Fruit fly (Drosophila melanogaster) whole organism, prepupa: Measurements from ENCODE around the gene CG15021.

Experiments used
- Blimp-1 ChIP-seq: fragments of 200-800 bp; sonication (Bioruptor generic); optimal IDR thresholded peaks from 3 replicates; lab custom pipeline; 2017; ENCODE audit warnings: missing biosample characterization, missing genetic modification characterization, mild to moderate bottlenecking, moderate library complexity, missing genetic modification reagents
- CG11294 ChIP-seq: fragments of 200-800 bp; sonication (Bioruptor generic); IDR thresholded peaks from 2 replicates; pipeline ENCODE4 v1.3.6; 2022; ENCODE audit warnings: missing biosample characterization, missing genetic modification characterization
- CG15336 ChIP-seq: fragments of 200-800 bp; sonication (Bioruptor generic); IDR thresholded peaks from 2 replicates; pipeline ENCODE4 v1.3.6; 2022; ENCODE audit warnings: missing biosample characterization, missing genetic modification characterization
- CG32006 ChIP-seq: fragments of 200-800 bp; sonication (Bioruptor generic); optimal IDR thresholded peaks from 3 replicates; lab custom pipeline; 2017; ENCODE audit warnings: missing biosample characterization, mild to moderate bottlenecking, missing genetic modification characterization
- CG4318 ChIP-seq: fragments of 200-800 bp; sonication (Bioruptor generic); optimal IDR thresholded peaks from 3 replicates; lab custom pipeline; 2017; ENCODE audit warnings: missing biosample characterization, mild to moderate bottlenecking, missing genetic modification characterization
- CG6276 ChIP-seq: fragments of 200-800 bp; sonication (Bioruptor generic); optimal IDR thresholded peaks from 2 replicates; lab custom pipeline; 2017; ENCODE audit warnings: missing biosample characterization, mild to moderate bottlenecking, missing genetic modification characterization
- CG6808 ChIP-seq: fragments of 200-800 bp; sonication (Bioruptor generic); optimal IDR thresholded peaks from 3 replicates; lab custom pipeline; 2017; ENCODE audit warnings: missing biosample characterization, missing genetic modification characterization, mild to moderate bottlenecking, moderate library complexity, missing genetic modification reagents
- CG6854 ChIP-seq: fragments of 200-800 bp; sonication (Bioruptor generic); optimal IDR thresholded peaks from 2 replicates; lab custom pipeline; 2017; ENCODE audit warnings: missing biosample characterization, mild to moderate bottlenecking, missing genetic modification characterization
- CG8119 ChIP-seq: fragments of 200-800 bp; sonication (Bioruptor generic); IDR thresholded peaks from 3 replicates; pipeline ENCODE4 v1.3.6; 2022; ENCODE audit warnings: missing biosample characterization, missing genetic modification characterization
- Eip78C ChIP-seq: fragments of 200-800 bp; sonication (Bioruptor generic); peaks from one replicate; lab custom pipeline; 2016; ENCODE audit warnings: missing biosample characterization, missing genetic modification characterization
- Eip93F ChIP-seq: fragments of 200-800 bp; sonication (Bioruptor generic); optimal IDR thresholded peaks from 2 replicates; lab custom pipeline; 2016; ENCODE audit warnings: missing biosample characterization, mild to moderate bottlenecking, missing genetic modification characterization
- Gug ChIP-seq: fragments of 200-800 bp; sonication (Bioruptor generic); IDR thresholded peaks from 2 replicates; pipeline ENCODE4 v1.3.6; 2022; ENCODE audit warnings: missing biosample characterization, missing genetic modification characterization
- Smox ChIP-seq: fragments of 200-800 bp; sonication (Bioruptor generic); optimal IDR thresholded peaks from 3 replicates; lab custom pipeline; 2016; ENCODE audit warnings: missing biosample characterization, missing genetic modification characterization
- cyc ChIP-seq: fragments of 200-800 bp; sonication (Bioruptor generic); optimal IDR thresholded peaks from 3 replicates; lab custom pipeline; 2016; ENCODE audit warnings: missing biosample characterization, missing genetic modification characterization
- dsx ChIP-seq: fragments of 200-800 bp; optimal IDR thresholded peaks from 3 replicates; lab custom pipeline; 2019; ENCODE audit warnings: missing biosample characterization, mild to moderate bottlenecking, missing genetic modification characterization, moderate library complexity; ENCODE audit not compliant: poor library complexity, severe bottlenecking
- eg ChIP-seq: fragments of 200-800 bp; sonication (Bioruptor generic); IDR thresholded peaks from 3 replicates; pipeline ENCODE4 v1.3.6; 2022; ENCODE audit warnings: missing biosample characterization, missing genetic modification characterization
- esn ChIP-seq: fragments of 200-800 bp; sonication (Bioruptor generic); optimal IDR thresholded peaks from 2 replicates; lab custom pipeline; 2016; ENCODE audit warnings: missing biosample characterization, mild to moderate bottlenecking, missing genetic modification characterization, moderate library complexity
- fkh ChIP-seq: fragments of 200-800 bp; sonication (Bioruptor generic); optimal IDR thresholded peaks from 3 replicates; lab custom pipeline; 2017; ENCODE audit warnings: missing biosample characterization, mild to moderate bottlenecking, missing genetic modification characterization, moderate library complexity
- net ChIP-seq: fragments of 200-800 bp; sonication (Bioruptor generic); optimal IDR thresholded peaks from 3 replicates; lab custom pipeline; 2016; ENCODE audit warnings: missing biosample characterization, missing genetic modification characterization
- salr ChIP-seq, 2 experiments: fragments of 200-800 bp; sonication (Bioruptor generic); optimal IDR thresholded peaks; 3 replicates each; lab custom pipeline; 2016 to 2018; ENCODE audit warnings: missing biosample characterization in 2 of 2, missing genetic modification characterization in 2 of 2, mild to moderate bottlenecking in 1 of 2
- spab ChIP-seq: fragments of 200-800 bp; sonication (Bioruptor generic); optimal IDR thresholded peaks from 2 replicates; lab custom pipeline; 2017; ENCODE audit warnings: missing biosample characterization, mild to moderate bottlenecking, missing genetic modification characterization, missing genetic modification reagents
- svp ChIP-seq: fragments of 200-800 bp; sonication (Bioruptor generic); peaks from one replicate; lab custom pipeline; 2016; ENCODE audit warnings: missing biosample characterization, missing genetic modification characterization
- vri ChIP-seq: fragments of 200-800 bp; sonication (Bioruptor generic); optimal IDR thresholded peaks from 3 replicates; lab custom pipeline; 2016; ENCODE audit warnings: missing biosample characterization, mild to moderate bottlenecking, missing genetic modification characterization

CG15021 gene

DNA sequence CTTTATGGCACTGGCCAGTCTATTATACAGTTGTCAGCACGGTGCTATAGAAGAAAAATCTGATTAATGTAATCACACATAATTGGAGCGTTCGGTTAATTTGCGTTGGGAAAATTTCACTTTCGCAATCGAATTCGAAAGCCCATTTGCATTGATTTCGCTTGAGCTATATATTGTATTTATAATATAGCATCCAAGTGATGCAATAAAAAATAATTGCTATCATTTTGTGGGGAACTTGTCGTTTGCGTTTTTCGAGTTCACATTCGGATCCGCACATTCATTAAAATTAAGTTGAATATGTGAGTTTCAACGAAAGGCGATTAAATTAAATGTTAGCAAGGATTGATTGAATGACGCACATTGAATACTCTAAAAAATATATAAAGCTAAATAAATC is 19.5 kb upstream of the CG15021 start:
- TF ChIP-seq dsx (GFP tag; lab: Kevin White, UChicago) (no peak), svp (GFP tag; lab: Kevin White, UChicago) (peak; percentile 67)
- TF ChIP-seq, all 60 proteins: peak for 1

- TF ChIP-seq CG6276 (GFP tag; lab: Kevin White, UChicago) = peak; percentile 26
- no peak for TF ChIP-seq CG6854
- peak; percentile 35 for TF ChIP-seq CG32006 (GFP tag; lab: Kevin White, UChicago)
- TF ChIP-seq eg (GFP tag; lab: Robert Waterston, UW) = peak; percentile 48; the same call in 1 of the 3 replicates
- peak; percentile 9 for TF ChIP-seq vri (GFP tag; lab: Kevin White, UChicago)
- TF ChIP-seq Eip78C (GFP tag; lab: Kevin White, UChicago) = peak; percentile 48
- no peak for TF ChIP-seq fkh
These were observed 19.0 kb upstream of the CG15021 start for dm6 chr3L:4417543-4417942.

- no peak for TF ChIP-seq Gug (GFP tag; lab: Robert Waterston, UW)
- TF ChIP-seq CG32006 (GFP tag; lab: Kevin White, UChicago) = peak; percentile 27
These were observed 15.2 kb upstream of the CG15021 start, which contains the start of gene CG15020 for dm6 chr3L:4421362-4421761. Gene CG15020, plus strand, starts transcription at chr3L:4421662.

DNA sequence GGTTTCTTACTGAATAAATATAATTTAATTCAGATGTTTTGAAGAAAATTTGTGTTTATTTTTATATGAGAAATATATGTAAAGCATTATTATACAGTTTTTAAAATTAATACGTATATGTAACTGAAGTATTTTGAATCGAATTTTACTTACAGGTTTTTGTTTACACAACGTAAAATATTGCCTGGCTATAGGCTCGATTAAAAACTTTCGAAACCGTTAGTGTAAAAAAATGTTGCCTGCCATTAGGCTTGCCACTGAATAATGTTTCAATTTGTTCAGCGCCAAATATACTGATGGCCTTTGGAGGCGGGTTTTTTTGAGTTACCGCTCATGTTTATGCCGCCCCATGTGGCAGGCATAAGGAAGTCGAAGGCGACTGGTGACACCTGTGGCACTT is 9.9 kb upstream of the CG15021 start:
- no peak for TF ChIP-seq Blimp-1 (GFP tag; lab: Kevin White, UChicago)
- no peak for TF ChIP-seq Eip93F (GFP tag; lab: Kevin White, UChicago)
- no peak for TF ChIP-seq salr (GFP tag; optimal IDR thresholded peaks at IDR 0.05; lab: Kevin White, UChicago)
- TF ChIP-seq CG6808 (GFP tag; lab: Kevin White, UChicago) = no peak
- no peak for TF ChIP-seq CG4318 (GFP tag; lab: Kevin White, UChicago)

DNA sequence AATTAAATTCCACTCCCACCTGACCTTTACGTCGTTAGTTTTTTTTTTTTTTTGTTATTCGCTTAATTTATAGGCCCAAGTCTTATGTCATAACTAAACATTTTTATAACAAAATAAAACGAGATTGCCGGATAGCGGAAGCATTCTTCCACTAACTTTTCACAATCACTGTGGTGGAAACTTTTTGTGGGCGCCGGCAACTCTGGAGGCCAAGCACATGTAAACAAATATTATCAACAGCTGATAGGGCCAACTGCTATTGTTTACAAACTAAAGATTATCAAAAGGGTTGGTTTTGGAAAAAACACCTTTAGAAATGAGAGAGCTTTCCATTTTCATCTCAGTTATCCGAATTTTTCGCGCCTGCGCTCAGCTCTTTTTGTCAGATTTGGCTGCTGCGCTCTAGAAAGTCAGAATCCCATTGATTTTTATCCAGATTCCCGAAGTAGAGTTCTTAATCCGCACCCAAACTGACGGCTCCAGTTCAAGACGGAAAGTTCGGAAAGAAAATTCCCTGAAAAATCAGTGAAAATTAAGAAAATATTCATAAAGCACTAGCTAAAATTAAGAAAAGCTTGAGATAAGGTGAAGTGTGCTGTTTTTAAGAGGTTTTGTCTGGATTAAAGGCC is 7.5 kb upstream of the CG15021 start, which contains the start of gene nAChRbeta1:
TSS of gene nAChRbeta1 (plus strand) at position 432 of the 629 bp plus-strand sequence.
- peak; percentile 32 for TF ChIP-seq svp (GFP tag; lab: Kevin White, UChicago)
- TF ChIP-seq net = no peak

dm6 chr3L:4430331-4430730 is 6.2 kb upstream of the CG15021 start:
- TF ChIP-seq spab (GFP tag; lab: Kevin White, UChicago) (no peak), esn (GFP tag; lab: Kevin White, UChicago) (no peak), CG6276 (GFP tag; lab: Kevin White, UChicago) (no peak), CG15336 (GFP tag; lab: Robert Waterston, UW) (no peak)

DNA sequence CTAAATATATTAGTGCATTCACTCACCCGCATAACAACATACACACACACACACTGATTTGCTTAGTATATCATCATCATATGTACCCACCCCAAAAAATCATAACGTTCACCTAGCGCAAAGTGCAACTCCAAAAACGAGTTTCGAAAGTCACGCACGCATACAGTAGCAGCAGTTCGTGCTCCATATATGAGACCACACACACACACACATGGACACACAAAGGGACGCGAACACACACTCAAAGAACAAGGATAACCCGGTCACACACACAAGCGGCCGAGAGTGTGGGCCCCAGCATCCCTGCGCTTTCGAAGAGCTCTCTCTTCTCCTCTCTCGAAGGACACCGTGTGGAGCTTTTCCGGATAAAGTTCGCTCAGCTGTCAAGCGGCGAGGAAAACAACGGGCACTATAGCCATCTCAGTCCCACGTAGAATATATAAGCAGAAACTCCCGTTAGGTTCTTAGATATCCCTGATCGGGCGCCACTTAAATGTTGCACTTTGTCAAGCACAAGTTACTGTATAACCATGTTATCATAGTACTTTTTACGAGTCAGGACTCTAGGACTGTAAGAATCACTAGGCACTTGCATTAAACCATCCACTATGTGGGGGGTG is 5.3 kb upstream of the CG15021 start:
- TF ChIP-seq CG8119 (GFP tag; lab: Robert Waterston, UW) (no peak), svp (GFP tag; lab: Kevin White, UChicago) (peak; percentile 9), cyc (GFP tag; lab: Kevin White, UChicago) (no peak)

DNA sequence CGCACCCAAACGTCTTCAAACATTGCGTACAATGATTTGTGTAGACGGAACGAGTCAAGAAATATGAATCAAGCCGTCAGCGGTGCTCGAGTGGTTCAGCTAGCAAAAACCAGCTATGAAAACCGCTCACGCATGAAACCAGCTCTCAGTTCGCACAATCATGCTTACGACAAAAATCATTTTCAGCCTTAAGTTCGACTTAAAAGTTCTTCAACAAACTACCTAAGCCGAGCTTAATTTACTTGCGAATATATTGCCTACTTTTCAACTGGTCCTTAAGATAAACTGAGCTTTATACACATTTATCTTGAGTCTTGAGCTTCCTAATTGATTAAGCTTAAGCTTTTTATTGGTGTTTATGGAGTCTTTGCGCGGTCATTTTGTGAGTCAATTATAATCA is 3.6 kb downstream of the CG15021 start:
- TF ChIP-seq CG11294 (GFP tag; lab: Robert Waterston, UW) (no peak), fkh (no peak), Smox (GFP tag; lab: Kevin White, UChicago) (no peak)
